Fruit fly (Drosophila melanogaster): ENCODE results near the gene crok.
A peak's percentile ranks its signal among the peaks of the same experiment; 100 is the strongest.

Gene crok

dm6 chr2L:12172536-12173234, at the start of gene crok, which contains the start of gene CG6583:
Gene crok, plus strand, starts transcription at chr2L:12172981.
Gene CG6583, minus strand, starts transcription at chr2L:12172586.
- TF ChIP-seq CG16813 (GFP tag; IDR thresholded peaks at IDR 0.05; ENCODE audit: partially characterized antibody) = 0 out of 3 replicates have a peak, but pooled peaks have one; percentile 13
- TF ChIP-seq ewg (GFP tag; optimal IDR thresholded peaks at IDR 0.05) = peak; percentile 63
- TF ChIP-seq CG3847 (GFP tag; IDR thresholded peaks at IDR 0.05) = peak; percentile 66
- TF ChIP-seq MBD-R2 (GFP tag; IDR thresholded peaks at IDR 0.05) = peak; percentile 60
- TF ChIP-seq CG17186 (GFP tag; optimal IDR thresholded peaks at IDR 0.05) = peak; percentile 55
- TF ChIP-seq PHDP (tag; optimal IDR thresholded peaks at IDR 0.05) = no peak
- peak; percentile 51 for TF ChIP-seq CG2116 (GFP tag; optimal IDR thresholded peaks at IDR 0.05)
- TF ChIP-seq gcm (GFP tag; optimal IDR thresholded peaks at IDR 0.05) = peak; percentile 58
- peak; percentile 62 for TF ChIP-seq trem (tag; optimal IDR thresholded peaks at IDR 0.05)
- TF ChIP-seq inv (GFP tag; IDR thresholded peaks at IDR 0.05; ENCODE audit: partially characterized antibody) = 0 out of 2 replicates have a peak, but pooled peaks have one; percentile 29
- TF ChIP-seq CG17328 (GFP tag; IDR thresholded peaks at IDR 0.05) = no peak; the same call in 1 of the 2 replicates
- peak; percentile 42 for TF ChIP-seq BEAF-32 (GFP tag; optimal IDR thresholded peaks at IDR 0.05)
- peak; percentile 95 for TF ChIP-seq Elba2 (GFP tag; optimal IDR thresholded peaks at IDR 0.05)
- peak; percentile 62 for TF ChIP-seq Lhr (GFP tag; optimal IDR thresholded peaks at IDR 0.05)
- TF ChIP-seq gfzf (GFP tag; optimal IDR thresholded peaks at IDR 0.05) = peak; percentile 91
- TF ChIP-seq CG10979 (tag; optimal IDR thresholded peaks at IDR 0.05) = no peak
- TF ChIP-seq pita (GFP tag; optimal IDR thresholded peaks at IDR 0.05) = peak; percentile 52
- no peak for TF ChIP-seq stc (GFP tag; IDR thresholded peaks at IDR 0.05)
- peak; percentile 50 for TF ChIP-seq CG12155 (GFP tag; optimal IDR thresholded peaks at IDR 0.05)
- peak; percentile 50 for TF ChIP-seq sens (GFP tag)
- TF ChIP-seq ro (GFP tag; IDR thresholded peaks at IDR 0.05) = no peak
- TF ChIP-seq YL-1 (GFP tag; optimal IDR thresholded peaks at IDR 0.05) = peak; percentile 56
- TF ChIP-seq CG31388 (GFP tag; optimal IDR thresholded peaks at IDR 0.05) = no peak
- no peak for TF ChIP-seq CG11696 (GFP tag; IDR thresholded peaks at IDR 0.05)
- TF ChIP-seq CHES-1-like (GFP tag; optimal IDR thresholded peaks at IDR 0.05) = no peak
- no peak for TF ChIP-seq CG9876 (GFP tag; optimal IDR thresholded peaks at IDR 0.05)
- TF ChIP-seq Sin3A (optimal IDR thresholded peaks at IDR 0.05) = peak; percentile 15
- TF ChIP-seq dmrt99B (tag; optimal IDR thresholded peaks at IDR 0.05) = no peak
- TF ChIP-seq Sox100B (GFP tag; optimal IDR thresholded peaks at IDR 0.05) = no peak
- peak; percentile 57 for TF ChIP-seq Ets65A (GFP tag)
- TF ChIP-seq Ets97D (GFP tag; optimal IDR thresholded peaks at IDR 0.05) = peak; percentile 24
- TF ChIP-seq insv (GFP tag; optimal IDR thresholded peaks at IDR 0.05) = peak in 1 of 2 experiments; percentile 5
- TF ChIP-seq pzg (GFP tag; optimal IDR thresholded peaks at IDR 0.05) = peak; percentile 86
- peak; percentile 33 for TF ChIP-seq Sry-δ (GFP tag; optimal IDR thresholded peaks at IDR 0.05)
- peak; percentile 45 for TF ChIP-seq CG10267 (tag; optimal IDR thresholded peaks at IDR 0.05)
- TF ChIP-seq CG14710 (tag; optimal IDR thresholded peaks at IDR 0.05) = peak; percentile 78
- peak; percentile 34 for TF ChIP-seq CG12659 (GFP tag; optimal IDR thresholded peaks at IDR 0.05)
- TF ChIP-seq CG18599 (GFP tag; optimal IDR thresholded peaks at IDR 0.05) = no peak
- peak; percentile 58 for TF ChIP-seq CG15601 (tag; optimal IDR thresholded peaks at IDR 0.05)
- peak; percentile 21 for TF ChIP-seq CG17829 (tag; optimal IDR thresholded peaks at IDR 0.05)
- TF ChIP-seq stwl (tag; optimal IDR thresholded peaks at IDR 0.05) = peak; percentile 54
- TF ChIP-seq MESR4 (GFP tag; optimal IDR thresholded peaks at IDR 0.05) = peak; percentile 81
- no peak for TF ChIP-seq ci (GFP tag; IDR thresholded peaks at IDR 0.05)
- TF ChIP-seq sqz (GFP tag; optimal IDR thresholded peaks at IDR 0.05) = peak; percentile 36
- TF ChIP-seq CG1603 (tag; optimal IDR thresholded peaks at IDR 0.05) = peak; percentile 67
- peak; percentile 12 for TF ChIP-seq CoRest (tag; optimal IDR thresholded peaks at IDR 0.05)
- TF ChIP-seq hkb (optimal IDR thresholded peaks at IDR 0.05) = no peak
- peak; percentile 18; the same call in 1 of the 2 replicates for TF ChIP-seq hkb (GFP tag; IDR thresholded peaks at IDR 0.05)
- peak; percentile 61 for TF ChIP-seq nmo (GFP tag; optimal IDR thresholded peaks at IDR 0.05)

Data from whole organism, embryonic.